Fruit fly (Drosophila melanogaster) whole organism, embryonic: ENCODE data around the gene Amun.

Experiments
- Adf1 ChIP-seq: fragments of 200-800 bp; sonication (Bioruptor generic); IDR thresholded peaks from 2 replicates; pipeline ENCODE4 v1.3.6; 2022; ENCODE audit warnings: missing biosample characterization, missing genetic modification characterization
- Bgb ChIP-seq: fragments of 200-800 bp; sonication (Bioruptor generic); IDR thresholded peaks from 2 replicates; pipeline ENCODE4 v1.3.6; 2022; ENCODE audit warnings: missing biosample characterization, missing genetic modification characterization; ENCODE audit not compliant: partially characterized antibody
- BtbVII ChIP-seq: fragments of 200-800 bp; sonication (Bioruptor generic); optimal IDR thresholded peaks from 3 replicates; lab custom pipeline; 2017; ENCODE audit warnings: missing biosample characterization, mild to moderate bottlenecking, missing genetic modification characterization
- Bteb2 ChIP-seq: fragments of 200-800 bp; sonication (Bioruptor generic); optimal IDR thresholded peaks from 2 replicates; lab custom pipeline; 2016; ENCODE audit warnings: missing biosample characterization, missing genetic modification characterization
- CG10209 ChIP-seq: fragments of 200-800 bp; sonication (Bioruptor generic); optimal IDR thresholded peaks from 3 replicates; lab custom pipeline; 2017; ENCODE audit warnings: missing biosample characterization, mild to moderate bottlenecking, missing genetic modification characterization, missing genetic modification reagents
- CG10543 ChIP-seq: fragments of 200-800 bp; sonication (Bioruptor generic); optimal IDR thresholded peaks from 3 replicates; lab custom pipeline; 2017; ENCODE audit warnings: missing biosample characterization, mild to moderate bottlenecking, missing genetic modification characterization, moderate library complexity
- CG12104 ChIP-seq: fragments of 200-800 bp; sonication (Bioruptor generic); optimal IDR thresholded peaks from 3 replicates; lab custom pipeline; 2016; ENCODE audit warnings: missing biosample characterization, missing genetic modification characterization
- CG12769 ChIP-seq: fragments of 200-800 bp; sonication (Bioruptor generic); optimal IDR thresholded peaks from 2 replicates; lab custom pipeline; 2019; ENCODE audit warnings: missing biosample characterization, mild to moderate bottlenecking, missing genetic modification characterization, moderate library complexity
- CG15514 ChIP-seq: fragments of 200-800 bp; sonication (Bioruptor generic); optimal IDR thresholded peaks from 3 replicates; lab custom pipeline; 2017; ENCODE audit warnings: missing biosample characterization, missing genetic modification characterization, mild to moderate bottlenecking, moderate library complexity, missing genetic modification reagents
- CG34376 ChIP-seq: fragments of 200-800 bp; sonication (Bioruptor generic); optimal IDR thresholded peaks from 2 replicates; lab custom pipeline; 2018; ENCODE audit warnings: missing biosample characterization, mild to moderate bottlenecking, missing genetic modification characterization
- CG4360 ChIP-seq: fragments of 200-800 bp; sonication (Bioruptor generic); IDR thresholded peaks from 2 replicates; pipeline ENCODE4 v1.3.6; 2022; ENCODE audit warnings: missing biosample characterization, missing genetic modification characterization
- CG8290 ChIP-seq, 3 experiments: fragments of 200-800 bp; sonication (Bioruptor generic); optimal IDR thresholded peaks; 2 replicates each; lab custom pipeline; 2016 to 2019; ENCODE audit warnings: missing biosample characterization in 3 of 3, missing genetic modification characterization in 3 of 3, mild to moderate bottlenecking in 2 of 3, moderate library complexity in 1 of 3
- CG9932 ChIP-seq: fragments of 200-800 bp; sonication (Bioruptor generic); IDR thresholded peaks from 2 replicates; pipeline ENCODE4 v1.3.6; 2022; ENCODE audit warnings: missing biosample characterization, missing genetic modification characterization
- Deaf1 ChIP-seq: fragments of 200-800 bp; optimal IDR thresholded peaks from 3 replicates; lab custom pipeline; 2019; ENCODE audit warnings: missing biosample characterization, mild to moderate bottlenecking, missing genetic modification characterization, moderate library complexity
- Drgx ChIP-seq: fragments of 200-800 bp; sonication (Bioruptor generic); IDR thresholded peaks from 2 replicates; pipeline ENCODE4 v1.3.6; 2022; ENCODE audit warnings: missing biosample characterization, missing genetic modification characterization
- Fer1 ChIP-seq: fragments of 200-800 bp; sonication (Bioruptor generic); optimal IDR thresholded peaks from 2 replicates; lab custom pipeline; 2017; ENCODE audit warnings: missing biosample characterization, mild to moderate bottlenecking, missing genetic modification characterization
- GATAe ChIP-seq: fragments of 200-800 bp; sonication (Bioruptor generic); conservative IDR thresholded peaks from 2 replicates; pipeline ENCODE4 v1.3.6; 2022; ENCODE audit warnings: missing biosample characterization, missing genetic modification characterization
- HmgZ ChIP-seq: fragments of 200-800 bp; sonication (Bioruptor generic); optimal IDR thresholded peaks from 2 replicates; lab custom pipeline; 2018; ENCODE audit warnings: missing biosample characterization, mild to moderate bottlenecking, missing genetic modification characterization
- Hmr ChIP-seq: fragments of 200-800 bp; sonication (Bioruptor generic); optimal IDR thresholded peaks from 3 replicates; lab custom pipeline; 2017; ENCODE audit warnings: mild to moderate bottlenecking, missing biosample characterization, missing genetic modification reagents, missing genetic modification characterization
- Hsf ChIP-seq: fragments of 200-800 bp; sonication (Bioruptor generic); optimal IDR thresholded peaks from 3 replicates; lab custom pipeline; 2016; ENCODE audit warnings: missing biosample characterization, missing genetic modification characterization
- Jarid2 ChIP-seq: fragments of 200-800 bp; sonication (Bioruptor generic); optimal IDR thresholded peaks from 3 replicates; lab custom pipeline; 2017; ENCODE audit warnings: mild to moderate bottlenecking, missing biosample characterization, missing genetic modification reagents, missing genetic modification characterization
- Med ChIP-seq: fragments of 200-800 bp; sonication (Bioruptor generic); peaks from one replicate; lab custom pipeline; 2016; ENCODE audit warnings: missing biosample characterization, missing genetic modification characterization, mild to moderate bottlenecking, inconsistent platforms, moderate library complexity
- Mrtf ChIP-seq: fragments of 200-800 bp; sonication (Bioruptor generic); IDR thresholded peaks from 3 replicates; pipeline ENCODE4 v1.3.6; 2022; ENCODE audit warnings: missing biosample characterization, missing genetic modification characterization
- Side ChIP-seq: fragments of 200-800 bp; sonication (Bioruptor generic); optimal IDR thresholded peaks from 2 replicates; lab custom pipeline; 2016; ENCODE audit warnings: missing biosample characterization, missing genetic modification characterization
- bcd ChIP-seq: fragments of 200-800 bp; sonication (Bioruptor generic); optimal IDR thresholded peaks from 2 replicates; lab custom pipeline; 2017; ENCODE audit warnings: missing biosample characterization, mild to moderate bottlenecking, missing genetic modification characterization
- caup ChIP-seq: fragments of 200-800 bp; sonication (Bioruptor generic); optimal IDR thresholded peaks from 3 replicates; lab custom pipeline; 2017; ENCODE audit warnings: missing biosample characterization, mild to moderate bottlenecking, missing genetic modification characterization, moderate library complexity; ENCODE audit not compliant: severe bottlenecking
- chm ChIP-seq: fragments of 200-800 bp; sonication (Bioruptor generic); IDR thresholded peaks from 2 replicates; pipeline ENCODE4 v1.3.6; 2022; ENCODE audit warnings: missing biosample characterization, missing genetic modification characterization
- ci ChIP-seq: fragments of 200-800 bp; sonication (Bioruptor generic); IDR thresholded peaks from 3 replicates; pipeline ENCODE4 v1.3.6; 2022; ENCODE audit warnings: missing biosample characterization, missing genetic modification characterization
- crol ChIP-seq: fragments of 200-800 bp; sonication (Bioruptor generic); IDR thresholded peaks from 2 replicates; pipeline ENCODE4 v1.3.6; 2022; ENCODE audit warnings: missing biosample characterization, missing genetic modification characterization
- exex ChIP-seq: fragments of 200-800 bp; sonication (Bioruptor generic); optimal IDR thresholded peaks from 4 replicates; lab custom pipeline; 2018; ENCODE audit warnings: missing biosample characterization, mild to moderate bottlenecking, missing genetic modification characterization, moderate library complexity
- ftz-f1 ChIP-seq: fragments of 200-800 bp; sonication (Bioruptor generic); optimal IDR thresholded peaks from 2 replicates; lab custom pipeline; 2016; ENCODE audit warnings: missing biosample characterization, missing genetic modification characterization
- gt ChIP-seq: fragments of 200-800 bp; sonication (Bioruptor generic); IDR thresholded peaks from 2 replicates; pipeline ENCODE4 v1.3.6; 2022; ENCODE audit warnings: missing biosample characterization, missing genetic modification characterization
- lab ChIP-seq: fragments of 200-800 bp; sonication (Bioruptor generic); optimal IDR thresholded peaks from 3 replicates; lab custom pipeline; 2017; ENCODE audit warnings: missing biosample characterization, missing genetic modification characterization, mild to moderate bottlenecking, moderate library complexity, missing genetic modification reagents
- maf-S ChIP-seq: fragments of 200-800 bp; sonication (Bioruptor generic); optimal IDR thresholded peaks from 2 replicates; lab custom pipeline; 2016; ENCODE audit warnings: missing biosample characterization, missing genetic modification characterization
- mirr ChIP-seq: fragments of 200-800 bp; sonication (Bioruptor generic); optimal IDR thresholded peaks from 3 replicates; lab custom pipeline; 2018; ENCODE audit warnings: missing biosample characterization, mild to moderate bottlenecking, missing genetic modification characterization
- nom ChIP-seq: fragments of 200-800 bp; sonication (Bioruptor generic); optimal IDR thresholded peaks from 2 replicates; lab custom pipeline; 2017; ENCODE audit warnings: missing biosample characterization, missing genetic modification characterization, mild to moderate bottlenecking, moderate library complexity, missing genetic modification reagents
- oc ChIP-seq: fragments of 200-800 bp; sonication (Bioruptor generic); optimal IDR thresholded peaks from 2 replicates; lab custom pipeline; 2018; ENCODE audit warnings: missing biosample characterization, mild to moderate bottlenecking, missing genetic modification characterization, moderate library complexity
- pb ChIP-seq: fragments of 200-800 bp; sonication (Bioruptor generic); optimal IDR thresholded peaks from 3 replicates; lab custom pipeline; 2016; ENCODE audit warnings: missing biosample characterization, missing genetic modification characterization
- sens ChIP-seq: fragments of 200-800 bp; sonication (Bioruptor generic); peaks from one replicate; lab custom pipeline; 2016; ENCODE audit warnings: missing biosample characterization, missing genetic modification characterization
- sug ChIP-seq: fragments of 200-800 bp; optimal IDR thresholded peaks from 2 replicates; lab custom pipeline; 2019; ENCODE audit warnings: missing biosample characterization, mild to moderate bottlenecking, missing genetic modification characterization, moderate library complexity
- z ChIP-seq: fragments of 200-800 bp; sonication (Bioruptor generic); IDR thresholded peaks from 3 replicates; pipeline ENCODE4 v1.3.6; 2022; ENCODE audit warnings: missing biosample characterization, missing genetic modification characterization

The Amun gene

dm6 chrX:11683480-11683879 is 31.9 kb downstream of the Amun start:
- TF ChIP-seq chm (GFP tag; lab: Robert Waterston, UW) (peak; percentile 16; the same call in 1 of the 2 replicates), BtbVII (GFP tag; lab: Kevin White, UChicago) (peak; percentile 4), Jarid2 (GFP tag; lab: Kevin White, UChicago) (peak; percentile 17), Fer1 (GFP tag; lab: Kevin White, UChicago) (peak; percentile 24), Med (peak; percentile 61), Deaf1 (peak; percentile 85), Hmr (peak; percentile 19), bcd (GFP tag; lab: Kevin White, UChicago) (peak; percentile 11), Hsf (no peak), z (no peak), CG10209 (GFP tag; lab: Kevin White, UChicago) (no peak), exex (peak; percentile 31), lab (GFP tag; lab: Kevin White, UChicago) (peak; percentile 59), crol (GFP tag; lab: Robert Waterston, UW) (peak; percentile 73), Bgb (GFP tag; lab: Robert Waterston, UW) (0 out of 2 replicates have a peak, but pooled peaks have one; percentile 11), nom (peak; percentile 35), HmgZ (tag; lab: Kevin White, UChicago) (peak; percentile 26), Side (GFP tag; lab: Kevin White, UChicago) (no peak), mirr (GFP tag; lab: Kevin White, UChicago) (peak; percentile 39), gt (GFP tag; lab: Robert Waterston, UW) (no peak), Adf1 (GFP tag; lab: Robert Waterston, UW) (peak; percentile 89), sens (GFP tag; lab: Kevin White, UChicago) (peak; percentile 18), CG15514 (GFP tag; lab: Kevin White, UChicago) (peak; percentile 20), CG12769 (peak; percentile 12), GATAe (GFP tag; lab: Robert Waterston, UW) (peak; percentile 54), pb (GFP tag; lab: Kevin White, UChicago) (peak; percentile 22), ci (GFP tag; lab: Robert Waterston, UW) (0 out of 3 replicates have a peak, but pooled peaks have one; percentile 30), CG12104 (no peak), sug (peak; percentile 96), CG8290 (GFP tag; optimal IDR thresholded peaks at IDR 0.05; lab: Kevin White, UChicago) (no peak), CG8290 (tag; optimal IDR thresholded peaks at IDR 0.05; lab: Kevin White, UChicago) (peak in 1 of 2 experiments; percentile 13), CG9932 (GFP tag; lab: Robert Waterston, UW) (0 out of 2 replicates have a peak, but pooled peaks have one; percentile 17), caup (GFP tag; lab: Kevin White, UChicago) (peak; percentile 6), CG10543 (GFP tag; lab: Kevin White, UChicago) (peak; percentile 71), Bteb2 (GFP tag; lab: Kevin White, UChicago) (no peak), CG4360 (peak; percentile 51; the same call in 1 of the 2 replicates), maf-S (GFP tag; lab: Kevin White, UChicago) (no peak), oc (tag; lab: Kevin White, UChicago) (peak; percentile 35), Mrtf (GFP tag; lab: Robert Waterston, UW) (no peak), Drgx (GFP tag; lab: Robert Waterston, UW) (peak; percentile 35; the same call in 1 of the 2 replicates), CG34376 (GFP tag; lab: Kevin White, UChicago) (peak; percentile 72), ftz-f1 (GFP tag; lab: Kevin White, UChicago) (peak; percentile 28)
- TF ChIP-seq, all 482 proteins: peak for 32
